Fruit fly (Drosophila melanogaster): ENCODE measurements around the gene CG12541.

The CG12541 gene

dm6 chrX:7073234-7073878 is 7.5 kb upstream of the CG12541 start:
- TF ChIP-seq Hr39 (optimal IDR thresholded peaks at IDR 0.05) = no peak
- TF ChIP-seq Lhr (GFP tag; optimal IDR thresholded peaks at IDR 0.05) = no peak
- TF ChIP-seq CG8290 (GFP tag; optimal IDR thresholded peaks at IDR 0.05) = no peak
- TF ChIP-seq CG8290 (tag; optimal IDR thresholded peaks at IDR 0.05) = peak in 1 of 2 experiments; percentile 3
- no peak for TF ChIP-seq danr (GFP tag; IDR thresholded peaks at IDR 0.05)
- no peak for TF ChIP-seq fu2 (GFP tag; optimal IDR thresholded peaks at IDR 0.05)
- no peak for TF ChIP-seq ERR (GFP tag; optimal IDR thresholded peaks at IDR 0.05)
- no peak for TF ChIP-seq hb (GFP tag; IDR thresholded peaks at IDR 0.05; ENCODE audit: partially characterized antibody)
- TF ChIP-seq lmd (GFP tag; IDR thresholded peaks at IDR 0.05) = no peak
- TF ChIP-seq Camta (GFP tag; optimal IDR thresholded peaks at IDR 0.05) = no peak
- TF ChIP-seq CG4820 (GFP tag; optimal IDR thresholded peaks at IDR 0.05) = no peak
- peak; percentile 87 for TF ChIP-seq Hey (tag; optimal IDR thresholded peaks at IDR 0.05)
- TF ChIP-seq Deaf1 (tag; optimal IDR thresholded peaks at IDR 0.05) = peak; percentile 60
- TF ChIP-seq BEAF-32 (GFP tag; optimal IDR thresholded peaks at IDR 0.05) = peak; percentile 31
- no peak for TF ChIP-seq CG6683 (GFP tag; optimal IDR thresholded peaks at IDR 0.05)
- no peak for TF ChIP-seq CG15073 (GFP tag; optimal IDR thresholded peaks at IDR 0.05)
- TF ChIP-seq CG4854 (GFP tag; optimal IDR thresholded peaks at IDR 0.05) = no peak
- no peak for TF ChIP-seq Dip3 (GFP tag; optimal IDR thresholded peaks at IDR 0.05)
- TF ChIP-seq grn (GFP tag; optimal IDR thresholded peaks at IDR 0.05) = peak; percentile 82
- TF ChIP-seq exex (tag; optimal IDR thresholded peaks at IDR 0.05) = peak; percentile 79
- TF ChIP-seq CG15696 (tag; optimal IDR thresholded peaks at IDR 0.05) = no peak
- no peak for TF ChIP-seq CG16813 (GFP tag; IDR thresholded peaks at IDR 0.05; ENCODE audit: partially characterized antibody)
- TF ChIP-seq Scr (GFP tag; IDR thresholded peaks at IDR 0.05; ENCODE audit: partially characterized antibody) = 0 out of 2 replicates have a peak, but pooled peaks have one; percentile 20
- no peak for TF ChIP-seq bbx (GFP tag; IDR thresholded peaks at IDR 0.05; ENCODE audit: partially characterized antibody)
- peak in 1 of 2 experiments; percentile 61 for TF ChIP-seq Pdp1 (GFP tag; optimal IDR thresholded peaks at IDR 0.05)
- no peak for TF ChIP-seq CG11247 (GFP tag; IDR thresholded peaks at IDR 0.05)
- TF ChIP-seq row (GFP tag; IDR thresholded peaks at IDR 0.05) = no peak
- TF ChIP-seq lab (GFP tag; optimal IDR thresholded peaks at IDR 0.05) = peak; percentile 62
- no peak for TF ChIP-seq dimm (GFP tag; IDR thresholded peaks at IDR 0.05)
- no peak for TF ChIP-seq CG11398 (GFP tag; optimal IDR thresholded peaks at IDR 0.05)
- peak; percentile 54 for TF ChIP-seq sug (tag; optimal IDR thresholded peaks at IDR 0.05)
- TF ChIP-seq pfk (GFP tag; optimal IDR thresholded peaks at IDR 0.05) = no peak
- TF ChIP-seq cwo (GFP tag; optimal IDR thresholded peaks at IDR 0.05) = peak; percentile 70
- no peak for TF ChIP-seq ap (GFP tag; IDR thresholded peaks at IDR 0.05)
- no peak for TF ChIP-seq cas (GFP tag; IDR thresholded peaks at IDR 0.05)
- TF ChIP-seq CG34376 (GFP tag; optimal IDR thresholded peaks at IDR 0.05) = peak; percentile 29
- TF ChIP-seq chinmo (GFP tag; IDR thresholded peaks at IDR 0.05; ENCODE audit: partially characterized antibody) = no peak
- TF ChIP-seq onecut (GFP tag; IDR thresholded peaks at IDR 0.05) = no peak
- no peak for TF ChIP-seq bab2 (GFP tag; optimal IDR thresholded peaks at IDR 0.05)
- no peak for TF ChIP-seq Dref (GFP tag; IDR thresholded peaks at IDR 0.05)
- peak; percentile 33; the same call in 1 of the 2 replicates for TF ChIP-seq amos (GFP tag; IDR thresholded peaks at IDR 0.05; ENCODE audit: partially characterized antibody)
- TF ChIP-seq CG15601 (tag; optimal IDR thresholded peaks at IDR 0.05) = peak; percentile 15
- TF ChIP-seq gt (GFP tag; IDR thresholded peaks at IDR 0.05) = no peak
- TF ChIP-seq CG17359 (tag; optimal IDR thresholded peaks at IDR 0.05) = no peak
- no peak for TF ChIP-seq crp (GFP tag; optimal IDR thresholded peaks at IDR 0.05)

Data from whole organism, embryonic.